Fruit fly (Drosophila melanogaster) whole organism, embryonic: ENCODE data around the gene disco.

ENCODE experiments used
- Adf1 ChIP-seq: fragments of 200-800 bp; sonication (Bioruptor generic); IDR thresholded peaks from 2 replicates; pipeline ENCODE4 v1.3.6; 2022; ENCODE audit warnings: missing biosample characterization, missing genetic modification characterization
- Blimp-1 ChIP-seq: fragments of 200-800 bp; sonication (Bioruptor generic); optimal IDR thresholded peaks from 3 replicates; lab custom pipeline; 2018; ENCODE audit warnings: missing biosample characterization, missing genetic modification characterization, mild to moderate bottlenecking, moderate library complexity, missing genetic modification reagents
- CG10267 ChIP-seq: fragments of 200-800 bp; sonication (Bioruptor generic); optimal IDR thresholded peaks from 2 replicates; lab custom pipeline; 2018; ENCODE audit warnings: missing biosample characterization, mild to moderate bottlenecking, missing genetic modification characterization, moderate library complexity
- CG10543 ChIP-seq: fragments of 200-800 bp; sonication (Bioruptor generic); optimal IDR thresholded peaks from 3 replicates; lab custom pipeline; 2017; ENCODE audit warnings: missing biosample characterization, mild to moderate bottlenecking, missing genetic modification characterization, moderate library complexity
- CG10979 ChIP-seq: fragments of 200-800 bp; sonication (Bioruptor generic); optimal IDR thresholded peaks from 2 replicates; lab custom pipeline; 2018; ENCODE audit warnings: missing biosample characterization, mild to moderate bottlenecking, missing genetic modification characterization, moderate library complexity
- CG12391 ChIP-seq: fragments of 200-800 bp; sonication (Bioruptor generic); optimal IDR thresholded peaks from 3 replicates; lab custom pipeline; 2018; ENCODE audit warnings: missing biosample characterization, mild to moderate bottlenecking, missing genetic modification characterization, moderate library complexity
- CG13424 ChIP-seq: fragments of 200-800 bp; sonication (Bioruptor generic); optimal IDR thresholded peaks from 2 replicates; lab custom pipeline; 2019; ENCODE audit warnings: missing biosample characterization, mild to moderate bottlenecking, missing genetic modification characterization, moderate library complexity
- CG13775 ChIP-seq: fragments of 200-800 bp; sonication (Bioruptor generic); optimal IDR thresholded peaks from 3 replicates; lab custom pipeline; 2017; ENCODE audit warnings: missing biosample characterization, mild to moderate bottlenecking, missing genetic modification characterization
- CG14014 ChIP-seq: fragments of 200-800 bp; sonication (Bioruptor generic); IDR thresholded peaks from 2 replicates; pipeline ENCODE4 v1.3.6; 2022; ENCODE audit warnings: missing biosample characterization, missing genetic modification characterization
- CG14710 ChIP-seq: fragments of 200-800 bp; sonication (Bioruptor generic); optimal IDR thresholded peaks from 3 replicates; lab custom pipeline; 2019; ENCODE audit warnings: missing biosample characterization, mild to moderate bottlenecking, missing genetic modification characterization, moderate library complexity
- CG15514 ChIP-seq: fragments of 200-800 bp; sonication (Bioruptor generic); optimal IDR thresholded peaks from 3 replicates; lab custom pipeline; 2017; ENCODE audit warnings: missing biosample characterization, missing genetic modification characterization, mild to moderate bottlenecking, moderate library complexity, missing genetic modification reagents
- CG15696 ChIP-seq: fragments of 200-800 bp; sonication (Bioruptor generic); optimal IDR thresholded peaks from 2 replicates; lab custom pipeline; 2019; ENCODE audit warnings: missing biosample characterization, mild to moderate bottlenecking, missing genetic modification characterization, moderate library complexity
- CG16815 ChIP-seq: fragments of 200-800 bp; sonication (Bioruptor generic); optimal IDR thresholded peaks from 3 replicates; lab custom pipeline; 2017; ENCODE audit warnings: missing biosample characterization, mild to moderate bottlenecking, missing genetic modification characterization
- CG17829 ChIP-seq: fragments of 200-800 bp; optimal IDR thresholded peaks from 2 replicates; lab custom pipeline; 2019; ENCODE audit warnings: missing biosample characterization, mild to moderate bottlenecking, missing genetic modification characterization, moderate library complexity
- CG18262 ChIP-seq: fragments of 200-800 bp; optimal IDR thresholded peaks from 3 replicates; lab custom pipeline; 2019; ENCODE audit warnings: missing biosample characterization, mild to moderate bottlenecking, missing genetic modification characterization, moderate library complexity
- CG31441 ChIP-seq: fragments of 200-800 bp; sonication (Bioruptor generic); IDR thresholded peaks from 2 replicates; pipeline ENCODE4 v1.3.6; 2022; ENCODE audit warnings: missing biosample characterization, missing genetic modification characterization
- CG33557 ChIP-seq: fragments of 200-800 bp; sonication (Bioruptor generic); optimal IDR thresholded peaks from 2 replicates; lab custom pipeline; 2019; ENCODE audit warnings: missing biosample characterization, mild to moderate bottlenecking, missing genetic modification characterization, moderate library complexity
- CG34376 ChIP-seq: fragments of 200-800 bp; sonication (Bioruptor generic); optimal IDR thresholded peaks from 2 replicates; lab custom pipeline; 2018; ENCODE audit warnings: missing biosample characterization, mild to moderate bottlenecking, missing genetic modification characterization
- CG8388 ChIP-seq: fragments of 200-800 bp; sonication (Bioruptor generic); optimal IDR thresholded peaks from 2 replicates; lab custom pipeline; 2019; ENCODE audit warnings: missing biosample characterization, mild to moderate bottlenecking, missing genetic modification characterization, moderate library complexity
- CG8478 ChIP-seq: fragments of >200 bp; optimal IDR thresholded peaks from 2 replicates; lab custom pipeline; 2018
- CG8924 ChIP-seq: fragments of 200-800 bp; optimal IDR thresholded peaks from 3 replicates; lab custom pipeline; 2019; ENCODE audit warnings: missing biosample characterization, mild to moderate bottlenecking, missing genetic modification characterization, moderate library complexity
- CG9727 ChIP-seq: fragments of 200-800 bp; sonication (Bioruptor generic); optimal IDR thresholded peaks from 3 replicates; lab custom pipeline; 2017; ENCODE audit warnings: missing biosample characterization, mild to moderate bottlenecking, missing genetic modification characterization
- CkIIα-i1 ChIP-seq: fragments of 200-800 bp; sonication (Bioruptor generic); IDR thresholded peaks from 2 replicates; pipeline ENCODE4 v1.3.6; 2022; ENCODE audit warnings: missing biosample characterization, missing genetic modification characterization
- CoRest ChIP-seq: fragments of 200-800 bp; sonication (Bioruptor generic); optimal IDR thresholded peaks from 3 replicates; lab custom pipeline; 2018; ENCODE audit warnings: missing biosample characterization, mild to moderate bottlenecking, missing genetic modification characterization, moderate library complexity
- D19A ChIP-seq: fragments of 200-800 bp; optimal IDR thresholded peaks from 3 replicates; lab custom pipeline; 2019; ENCODE audit warnings: missing biosample characterization, mild to moderate bottlenecking, missing genetic modification characterization, moderate library complexity
- Dip3 ChIP-seq: fragments of 200-800 bp; sonication (Bioruptor generic); optimal IDR thresholded peaks from 3 replicates; lab custom pipeline; 2016; ENCODE audit warnings: missing biosample characterization, missing genetic modification characterization
- GATAe ChIP-seq: fragments of 200-800 bp; sonication (Bioruptor generic); conservative IDR thresholded peaks from 2 replicates; pipeline ENCODE4 v1.3.6; 2022; ENCODE audit warnings: missing biosample characterization, missing genetic modification characterization
- H15 ChIP-seq: fragments of 200-800 bp; sonication (Bioruptor generic); IDR thresholded peaks from 3 replicates; pipeline ENCODE4 v1.3.6; 2022; ENCODE audit warnings: missing biosample characterization, missing genetic modification characterization
- HmgZ ChIP-seq: fragments of 200-800 bp; sonication (Bioruptor generic); optimal IDR thresholded peaks from 2 replicates; lab custom pipeline; 2018; ENCODE audit warnings: missing biosample characterization, mild to moderate bottlenecking, missing genetic modification characterization
- Hmr ChIP-seq: fragments of 200-800 bp; sonication (Bioruptor generic); optimal IDR thresholded peaks from 3 replicates; lab custom pipeline; 2017; ENCODE audit warnings: mild to moderate bottlenecking, missing biosample characterization, missing genetic modification reagents, missing genetic modification characterization
- Hr78 ChIP-seq, 2 experiments: fragments of 200-800 bp in 1 of 2; fragments of >200 bp in 1 of 2; sonication (Bioruptor generic) in 1 of 2; optimal IDR thresholded peaks; 2 replicates each; lab custom pipeline; 2017 to 2019; ENCODE audit warnings: missing biosample characterization in 2 of 2, missing genetic modification characterization in 2 of 2, mild to moderate bottlenecking in 1 of 2, moderate library complexity in 1 of 2
- Lpt ChIP-seq: fragments of >200 bp; optimal IDR thresholded peaks from 2 replicates; lab custom pipeline; 2018; ENCODE audit warnings: missing biosample characterization, missing genetic modification characterization
- NC2β ChIP-seq: fragments of 200-800 bp; sonication (Bioruptor generic); optimal IDR thresholded peaks from 2 replicates; lab custom pipeline; 2016; ENCODE audit warnings: missing biosample characterization, missing genetic modification characterization
- Ptx1 ChIP-seq: fragments of 200-800 bp; sonication (Bioruptor generic); IDR thresholded peaks from 2 replicates; pipeline ENCODE4 v1.3.6; 2022; ENCODE audit warnings: missing biosample characterization, missing genetic modification characterization
- ap ChIP-seq: fragments of 200-800 bp; sonication (Bioruptor generic); IDR thresholded peaks from 2 replicates; pipeline ENCODE4 v1.3.6; 2022; ENCODE audit warnings: missing biosample characterization, missing genetic modification characterization
- bsh ChIP-seq, 2 experiments: fragments of 200-800 bp; sonication (Bioruptor generic); optimal IDR thresholded peaks; 2 replicates each; lab custom pipeline; 2017 to 2018; ENCODE audit warnings: mild to moderate bottlenecking in 2 of 2, missing biosample characterization in 2 of 2, missing genetic modification characterization in 2 of 2, moderate library complexity in 1 of 2
- chinmo ChIP-seq: fragments of 200-800 bp; sonication (Bioruptor generic); IDR thresholded peaks from 4 replicates; pipeline ENCODE4 v1.3.6; 2022; ENCODE audit warnings: missing biosample characterization, missing genetic modification characterization; ENCODE audit not compliant: partially characterized antibody
- gem ChIP-seq: fragments of 200-800 bp; sonication (Bioruptor generic); optimal IDR thresholded peaks from 2 replicates; lab custom pipeline; 2019; ENCODE audit warnings: missing biosample characterization, mild to moderate bottlenecking, missing genetic modification characterization, moderate library complexity
- gfzf ChIP-seq: fragments of 200-800 bp; sonication (Bioruptor generic); optimal IDR thresholded peaks from 2 replicates; lab custom pipeline; 2016; ENCODE audit warnings: missing biosample characterization, mild to moderate bottlenecking, missing genetic modification characterization, moderate library complexity
- lola ChIP-seq, 3 experiments: fragments of >200 bp in 2 of 3; fragments of 200-800 bp in 1 of 3; sonication (Bioruptor generic) in 1 of 3; optimal IDR thresholded peaks; 2 replicates each; lab custom pipeline; 2017 to 2019; ENCODE audit warnings: missing biosample characterization in 3 of 3, missing genetic modification characterization in 3 of 3, mild to moderate bottlenecking in 1 of 3, moderate library complexity in 1 of 3
- peb ChIP-seq: fragments of 200-800 bp; sonication (Bioruptor generic); IDR thresholded peaks from 2 replicates; pipeline ENCODE4 v1.3.6; 2022; ENCODE audit warnings: missing biosample characterization, missing genetic modification characterization
- phol ChIP-seq: fragments of 200-800 bp; sonication (Bioruptor generic); optimal IDR thresholded peaks from 3 replicates; lab custom pipeline; 2018; ENCODE audit warnings: missing biosample characterization, mild to moderate bottlenecking, missing genetic modification characterization, moderate library complexity
- pnt ChIP-seq: fragments of 200-800 bp; sonication (Bioruptor generic); optimal IDR thresholded peaks from 3 replicates; lab custom pipeline; 2016; ENCODE audit warnings: missing biosample characterization, missing genetic modification characterization
- row ChIP-seq: fragments of 200-800 bp; sonication (Bioruptor generic); IDR thresholded peaks from 3 replicates; pipeline ENCODE4 v1.3.6; 2022; ENCODE audit warnings: missing biosample characterization, missing genetic modification characterization
- tna ChIP-seq: fragments of 200-800 bp; sonication (Bioruptor generic); IDR thresholded peaks from 2 replicates; pipeline ENCODE4 v1.3.6; 2022; ENCODE audit warnings: missing biosample characterization, missing genetic modification characterization; ENCODE audit not compliant: partially characterized antibody
- trem ChIP-seq: fragments of 200-800 bp; optimal IDR thresholded peaks from 3 replicates; lab custom pipeline; 2019; ENCODE audit warnings: missing biosample characterization, mild to moderate bottlenecking, missing genetic modification characterization, moderate library complexity
- twi ChIP-seq: fragments of 200-800 bp; optimal IDR thresholded peaks from 2 replicates; lab custom pipeline; 2019; ENCODE audit warnings: missing biosample characterization, mild to moderate bottlenecking, missing genetic modification characterization, moderate library complexity
- z ChIP-seq: fragments of 200-800 bp; sonication (Bioruptor generic); IDR thresholded peaks from 3 replicates; pipeline ENCODE4 v1.3.6; 2022; ENCODE audit warnings: missing biosample characterization, missing genetic modification characterization
- zf30C ChIP-seq: fragments of 200-800 bp; sonication (Bioruptor generic); optimal IDR thresholded peaks from 3 replicates; lab custom pipeline; 2018; ENCODE audit warnings: missing biosample characterization, mild to moderate bottlenecking, missing genetic modification characterization
- zfh1 ChIP-seq: fragments of 200-800 bp; sonication (Bioruptor generic); IDR thresholded peaks from 3 replicates; pipeline ENCODE4 v1.3.6; 2022; ENCODE audit warnings: missing biosample characterization, missing genetic modification characterization

disco gene

DNA sequence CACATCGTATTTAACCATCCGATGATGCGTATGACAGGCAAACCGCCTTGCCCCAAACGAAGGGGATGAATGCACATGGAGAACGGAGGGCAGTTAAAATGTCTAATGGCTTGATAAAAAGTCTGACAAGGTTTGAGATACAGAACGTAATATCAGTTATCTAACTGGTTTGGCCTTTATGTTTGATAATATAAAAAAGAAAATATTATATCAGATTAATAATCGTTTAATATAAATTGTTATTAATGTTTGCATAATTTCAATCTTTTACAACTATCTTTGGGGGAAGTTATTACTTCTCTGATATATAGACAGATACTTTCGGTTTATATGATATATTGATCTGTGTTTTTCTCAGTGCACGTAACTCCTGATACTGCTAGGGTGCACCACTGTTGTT lies 11.4 kb downstream of the disco start:
- TF ChIP-seq CG8388 (GFP tag; lab: Kevin White, UChicago) (peak; percentile 2), H15 (GFP tag; lab: Robert Waterston, UW) (no peak), CG14710 (tag; lab: Kevin White, UChicago) (peak; percentile 49), CG33557 (GFP tag; lab: Kevin White, UChicago) (peak; percentile 15), CG16815 (GFP tag; lab: Kevin White, UChicago) (peak; percentile 4), ap (GFP tag; lab: Robert Waterston, UW) (no peak), phol (tag; lab: Kevin White, UChicago) (peak; percentile 26), zf30C (GFP tag; lab: Kevin White, UChicago) (peak; percentile 65), Dip3 (no peak), Lpt (GFP tag; lab: Kevin White, UChicago) (no peak), CG15696 (tag; lab: Kevin White, UChicago) (peak; percentile 77), z (no peak), zfh1 (GFP tag; lab: Robert Waterston, UW) (no peak), CG31441 (GFP tag; lab: Robert Waterston, UW) (0 out of 2 replicates have a peak, but pooled peaks have one; percentile 10), bsh (GFP tag; optimal IDR thresholded peaks at IDR 0.05; lab: Kevin White, UChicago) (peak in 1 of 2 experiments; percentile 7), Ptx1 (GFP tag; lab: Robert Waterston, UW) (no peak), Hr78 (GFP tag; optimal IDR thresholded peaks at IDR 0.05; lab: Kevin White, UChicago) (no peak), Hmr (GFP tag; lab: Kevin White, UChicago) (no peak), CG34376 (GFP tag; lab: Kevin White, UChicago) (no peak), CG13775 (peak; percentile 34), CG8478 (lab: Kevin White, UChicago) (no peak), pnt (GFP tag; lab: Kevin White, UChicago) (no peak), chinmo (GFP tag; lab: Robert Waterston, UW) (no peak), CoRest (tag; lab: Kevin White, UChicago) (no peak), NC2β (GFP tag; lab: Kevin White, UChicago) (no peak), lola (GFP tag; optimal IDR thresholded peaks at IDR 0.05; lab: Kevin White, UChicago) (peak in 1 of 3 experiments; percentile 62), GATAe (GFP tag; lab: Robert Waterston, UW) (no peak), gem (tag; lab: Kevin White, UChicago) (peak; percentile 40), CG10267 (peak; percentile 34), gfzf (no peak), peb (no peak), CG15514 (no peak), row (GFP tag; lab: Robert Waterston, UW) (peak; percentile 32; the same call in 1 of the 3 replicates), CG9727 (peak; percentile 43), CG18262 (tag; lab: Kevin White, UChicago) (peak; percentile 33), Blimp-1 (no peak), CG10979 (tag; lab: Kevin White, UChicago) (peak; percentile 55), trem (peak; percentile 5), Adf1 (GFP tag; lab: Robert Waterston, UW) (no peak), CkIIα-i1 (GFP tag; lab: Robert Waterston, UW) (no peak), twi (tag; lab: Kevin White, UChicago) (no peak), CG12391 (tag; lab: Kevin White, UChicago) (peak; percentile 29), D19A (tag; lab: Kevin White, UChicago) (peak; percentile 9), tna (GFP tag; lab: Robert Waterston, UW) (no peak), HmgZ (tag; lab: Kevin White, UChicago) (no peak), CG13424 (no peak), CG14014 (GFP tag; lab: Robert Waterston, UW) (no peak), CG10543 (GFP tag; lab: Kevin White, UChicago) (no peak), CG8924 (tag; lab: Kevin White, UChicago) (peak; percentile 24), CG17829 (peak; percentile 40)
